Worm (Caenorhabditis elegans): ENCODE measurements around the gene lin-37.

lin-37 gene

ce11 chrIII:7084908-7085307, 12.6 kb upstream of the lin-37 start, which contains the start of gene tofu-7:
Gene tofu-7 (minus strand): TSS chrIII:7085018.
- no peak for TF ChIP-seq mab-5 (tag; optimal IDR thresholded peaks at IDR 0.05)
- no peak for TF ChIP-seq tbx-8 (GFP tag; optimal IDR thresholded peaks at IDR 0.05)
- TF ChIP-seq ceh-43 (GFP tag; optimal IDR thresholded peaks at IDR 0.05) = no peak
- TF ChIP-seq snpc-4 (tag; optimal IDR thresholded peaks at IDR 0.05) = no peak
- TF ChIP-seq nhr-12 (tag; optimal IDR thresholded peaks at IDR 0.05) = no peak
- no peak for TF ChIP-seq lin-32 (GFP tag; optimal IDR thresholded peaks at IDR 0.05)
- TF ChIP-seq nhr-28 (tag; optimal IDR thresholded peaks at IDR 0.05) = no peak
- no peak for TF ChIP-seq ceh-39 (tag; optimal IDR thresholded peaks at IDR 0.05)
- no peak for TF ChIP-seq sem-2 (GFP tag; optimal IDR thresholded peaks at IDR 0.05)
- no peak for TF ChIP-seq M03D4.4 (tag; optimal IDR thresholded peaks at IDR 0.05)
- TF ChIP-seq pha-4 (tag; optimal IDR thresholded peaks at IDR 0.05) = no peak
- TF ChIP-seq lin-13 (tag; optimal IDR thresholded peaks at IDR 0.05) = no peak
- no peak for TF ChIP-seq zip-8 (tag; optimal IDR thresholded peaks at IDR 0.05)
- TF ChIP-seq blmp-1 (tag; optimal IDR thresholded peaks at IDR 0.05) = no peak

DNA sequence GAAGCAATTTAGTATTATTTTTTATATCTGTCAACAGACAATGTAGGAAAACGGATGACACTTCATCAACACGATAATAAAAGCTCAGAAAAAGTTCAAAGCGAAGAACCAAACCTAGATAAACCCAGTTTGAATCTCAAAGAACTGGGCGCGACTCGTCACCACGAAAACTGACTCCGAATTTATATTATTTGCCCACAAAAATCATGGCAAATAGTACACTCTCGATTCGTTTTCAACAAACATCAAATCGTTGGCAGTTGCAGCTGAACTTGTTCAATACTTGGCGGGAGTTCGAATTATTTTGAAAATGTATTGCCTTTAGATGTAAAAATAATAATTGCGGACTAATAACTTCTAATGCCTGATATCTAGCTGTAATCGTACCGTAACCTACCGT, 10.8 kb upstream of the lin-37 start:
- TF ChIP-seq bed-3 (GFP tag; optimal IDR thresholded peaks at IDR 0.05) (no peak), cnd-1 (tag; optimal IDR thresholded peaks at IDR 0.05) (no peak), lin-32 (GFP tag; optimal IDR thresholded peaks at IDR 0.05) (no peak), blmp-1 (tag; optimal IDR thresholded peaks at IDR 0.05) (no peak)

DNA sequence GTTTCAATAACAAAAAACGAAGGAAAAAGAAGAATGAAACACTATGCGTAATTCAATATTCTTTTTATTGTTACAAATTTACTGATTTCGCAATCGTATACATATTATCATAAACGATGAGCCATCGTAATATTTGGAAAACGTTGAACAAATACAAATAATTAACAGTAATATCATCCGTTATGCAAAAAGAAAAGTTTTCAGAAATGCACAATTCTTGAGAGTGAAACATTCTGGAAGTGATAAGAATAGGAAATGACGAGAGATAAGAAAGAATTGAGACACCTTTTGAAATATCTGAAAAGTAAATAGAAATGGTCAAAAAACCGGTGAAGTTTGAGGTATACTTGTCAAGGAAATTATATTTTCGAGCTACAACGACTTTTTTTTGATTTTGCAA, 9.1 kb upstream of the lin-37 start:
- TF ChIP-seq hlh-1 (tag; optimal IDR thresholded peaks at IDR 0.05) = no peak
- no peak for TF ChIP-seq elt-3 (tag; optimal IDR thresholded peaks at IDR 0.05)
- TF ChIP-seq drap-1 (GFP tag; optimal IDR thresholded peaks at IDR 0.05) = no peak
- no peak for TF ChIP-seq sptf-1 (tag; optimal IDR thresholded peaks at IDR 0.05)
- no peak for TF ChIP-seq lsy-2 (tag; optimal IDR thresholded peaks at IDR 0.05)
- TF ChIP-seq unc-39 (tag; optimal IDR thresholded peaks at IDR 0.05) = no peak
- TF ChIP-seq ceh-43 (GFP tag; optimal IDR thresholded peaks at IDR 0.05) = no peak
- TF ChIP-seq ham-2 (GFP tag; optimal IDR thresholded peaks at IDR 0.05) = no peak
- TF ChIP-seq lin-32 (GFP tag; optimal IDR thresholded peaks at IDR 0.05) = no peak
- no peak for TF ChIP-seq unc-120 (tag; optimal IDR thresholded peaks at IDR 0.05; ENCODE audit: poor library complexity, severe bottlenecking)
- TF ChIP-seq M03D4.4 (tag; optimal IDR thresholded peaks at IDR 0.05) = no peak
- TF ChIP-seq bed-3 (GFP tag; optimal IDR thresholded peaks at IDR 0.05) = no peak
- no peak for TF ChIP-seq pha-4 (tag; optimal IDR thresholded peaks at IDR 0.05)
- no peak for TF ChIP-seq unc-62 (GFP tag; optimal IDR thresholded peaks at IDR 0.05)
- no peak for TF ChIP-seq nhr-237 (tag; optimal IDR thresholded peaks at IDR 0.05)
- no peak for TF ChIP-seq ceh-39 (tag; optimal IDR thresholded peaks at IDR 0.05)
- no peak for TF ChIP-seq mep-1 (tag; optimal IDR thresholded peaks at IDR 0.05)
- TF ChIP-seq tbx-8 (GFP tag; optimal IDR thresholded peaks at IDR 0.05) = no peak

DNA sequence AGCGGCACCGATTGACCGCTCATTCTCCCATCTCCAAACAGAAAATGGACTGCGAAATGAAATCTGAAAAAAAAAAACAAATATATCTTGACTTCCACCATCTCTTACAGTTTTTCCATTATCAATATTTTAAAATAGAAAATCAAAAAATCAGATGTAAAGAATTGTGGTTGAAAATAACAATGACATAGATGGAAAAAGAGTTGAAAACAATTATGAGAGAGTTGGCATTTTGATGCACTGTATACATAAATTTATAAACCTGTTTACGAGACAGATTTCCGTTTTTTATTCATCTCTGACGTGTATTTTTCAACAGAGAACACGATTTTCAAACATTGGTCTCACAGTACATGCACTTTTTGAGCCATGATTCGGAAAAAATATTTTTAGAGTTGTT, 8.3 kb upstream of the lin-37 start, which contains the start of gene ZK418.7:
Gene ZK418.7, minus strand, starts transcription at position 101 of the 400 bp plus-strand sequence.
- TF ChIP-seq nhr-28 (tag; optimal IDR thresholded peaks at IDR 0.05) (no peak), cnd-1 (tag; optimal IDR thresholded peaks at IDR 0.05) (no peak), mab-5 (tag; optimal IDR thresholded peaks at IDR 0.05) (no peak), lin-32 (GFP tag; optimal IDR thresholded peaks at IDR 0.05) (no peak), zip-8 (tag; optimal IDR thresholded peaks at IDR 0.05) (no peak), unc-39 (tag; optimal IDR thresholded peaks at IDR 0.05) (no peak), ceh-43 (GFP tag; optimal IDR thresholded peaks at IDR 0.05) (no peak), nhr-76 (tag; optimal IDR thresholded peaks at IDR 0.05) (no peak)

DNA sequence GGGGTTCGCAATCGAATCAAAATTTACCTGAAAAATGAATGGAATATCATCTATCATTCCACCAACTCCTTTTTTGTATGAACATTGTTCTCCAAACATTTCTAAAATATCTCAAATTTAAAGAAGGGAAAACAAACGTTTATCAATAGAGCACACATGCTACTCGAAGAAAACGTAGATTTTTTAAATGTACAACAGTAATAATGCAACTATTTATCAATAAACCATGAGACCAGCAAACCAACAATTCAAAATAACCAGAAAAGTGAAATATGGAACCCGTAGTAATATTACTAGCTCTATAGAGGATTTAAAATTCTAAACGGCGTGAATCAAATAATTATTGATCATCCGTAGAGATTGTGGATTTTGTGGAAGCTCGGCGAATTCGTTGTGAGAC, 6.4 kb upstream of the lin-37 start, which contains the start of gene ZK418.6:
Gene ZK418.6, minus strand, starts transcription at position 101 of the 400 bp plus-strand sequence.
- no peak for TF ChIP-seq unc-62 (GFP tag; optimal IDR thresholded peaks at IDR 0.05)
- TF ChIP-seq flh-1 (GFP tag; optimal IDR thresholded peaks at IDR 0.05) = no peak
- no peak for TF ChIP-seq lin-32 (GFP tag; optimal IDR thresholded peaks at IDR 0.05)
- no peak for TF ChIP-seq cnd-1 (tag; optimal IDR thresholded peaks at IDR 0.05)
- TF ChIP-seq ces-1 (GFP tag; optimal IDR thresholded peaks at IDR 0.05) = no peak
- no peak for TF ChIP-seq nhr-28 (tag; optimal IDR thresholded peaks at IDR 0.05)

DNA sequence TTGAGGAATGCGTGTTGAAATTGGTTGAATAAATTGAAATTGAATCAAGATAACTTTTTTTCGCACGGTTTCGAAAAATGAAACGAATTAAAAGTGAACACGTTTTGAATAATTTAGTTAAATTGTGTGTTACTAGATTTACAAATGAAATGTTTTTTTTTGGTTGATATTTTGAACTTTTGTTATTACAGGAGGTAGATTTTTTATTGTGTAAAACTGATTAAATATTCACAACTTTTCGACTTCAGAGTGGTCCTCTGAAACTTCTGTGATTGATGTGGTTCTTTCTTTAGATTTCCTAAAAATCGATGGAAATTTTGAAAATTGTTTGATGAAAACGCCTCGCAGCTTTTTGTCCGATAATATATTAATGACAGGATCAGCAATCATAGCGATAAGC, 4.0 kb upstream of the lin-37 start, which contains the start of gene ZK418.13:
Gene ZK418.13, minus strand, starts transcription at position 101 of the 400 bp plus-strand sequence.
- TF ChIP-seq flh-1 (GFP tag; optimal IDR thresholded peaks at IDR 0.05) (no peak), ham-2 (GFP tag; optimal IDR thresholded peaks at IDR 0.05) (no peak), ztf-11 (tag; optimal IDR thresholded peaks at IDR 0.05) (no peak), elt-1 (tag; optimal IDR thresholded peaks at IDR 0.05; ENCODE audit: borderline replicate concordance, insufficient read depth) (no peak), nhr-76 (tag; optimal IDR thresholded peaks at IDR 0.05) (no peak), nhr-2 (tag; optimal IDR thresholded peaks at IDR 0.05) (no peak), nhr-28 (tag; optimal IDR thresholded peaks at IDR 0.05) (no peak), hlh-1 (tag; optimal IDR thresholded peaks at IDR 0.05) (no peak), nhr-237 (tag; optimal IDR thresholded peaks at IDR 0.05) (no peak), M03D4.4 (tag; optimal IDR thresholded peaks at IDR 0.05) (no peak), lin-13 (tag; optimal IDR thresholded peaks at IDR 0.05) (no peak), elt-3 (tag; optimal IDR thresholded peaks at IDR 0.05) (no peak), unc-62 (GFP tag; optimal IDR thresholded peaks at IDR 0.05) (no peak), ceh-43 (GFP tag; optimal IDR thresholded peaks at IDR 0.05) (no peak), lin-32 (GFP tag; optimal IDR thresholded peaks at IDR 0.05) (no peak), unc-120 (tag; optimal IDR thresholded peaks at IDR 0.05; ENCODE audit: poor library complexity, severe bottlenecking) (no peak), nhr-12 (tag; optimal IDR thresholded peaks at IDR 0.05) (no peak), ceh-83 (GFP tag; optimal IDR thresholded peaks at IDR 0.05) (no peak), mep-1 (tag; optimal IDR thresholded peaks at IDR 0.05) (no peak)

All from whole organism, mixed stage, embryonic.